Worm (Caenorhabditis elegans): Measurements from ENCODE around the gene M02B7.2.

The M02B7.2 gene

ce11 chrIV:3766589-3766988, 36.8 kb upstream of the M02B7.2 start, which contains the start of gene vab-2:
TSS of gene vab-2 (minus strand) at chrIV:3766826.
- TF ChIP-seq unc-39 (tag; optimal IDR thresholded peaks at IDR 0.05) (no peak), mep-1 (tag; optimal IDR thresholded peaks at IDR 0.05) (peak; percentile 14), unc-62 (GFP tag; optimal IDR thresholded peaks at IDR 0.05) (no peak), ceh-83 (GFP tag; optimal IDR thresholded peaks at IDR 0.05) (peak; percentile 55), lin-13 (tag; optimal IDR thresholded peaks at IDR 0.05) (no peak), ceh-39 (tag; optimal IDR thresholded peaks at IDR 0.05) (no peak), nhr-237 (tag; optimal IDR thresholded peaks at IDR 0.05) (no peak), flh-1 (GFP tag; optimal IDR thresholded peaks at IDR 0.05) (no peak)

DNA sequence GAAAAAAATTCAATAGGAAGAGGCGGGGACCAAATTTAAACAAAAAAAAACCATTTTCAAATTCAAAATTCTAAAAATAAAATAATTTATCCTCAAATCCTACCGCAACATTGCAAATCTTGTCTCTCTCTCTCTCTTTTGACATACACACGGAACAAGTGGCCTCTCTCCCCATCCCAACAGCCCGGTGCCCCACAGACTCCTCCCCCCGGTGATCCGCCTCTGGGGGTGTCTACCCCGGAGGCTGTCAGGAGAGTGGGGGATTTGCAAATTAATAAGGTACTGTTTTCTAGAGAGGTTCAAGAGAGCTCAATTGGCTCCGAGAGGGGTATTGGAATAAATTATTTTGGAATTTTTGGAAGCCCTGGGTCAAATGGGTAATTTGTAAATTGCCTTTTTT, 35.6 kb upstream of the M02B7.2 start:
- TF ChIP-seq nhr-28 (tag; optimal IDR thresholded peaks at IDR 0.05) (no peak), mls-2 (tag; optimal IDR thresholded peaks at IDR 0.05) (peak; percentile 6), cnd-1 (tag; optimal IDR thresholded peaks at IDR 0.05) (no peak), hlh-1 (tag; optimal IDR thresholded peaks at IDR 0.05) (peak; percentile 57), ceh-43 (GFP tag; optimal IDR thresholded peaks at IDR 0.05) (no peak), M03D4.4 (tag; optimal IDR thresholded peaks at IDR 0.05) (no peak), flh-1 (GFP tag; optimal IDR thresholded peaks at IDR 0.05) (no peak), blmp-1 (tag; optimal IDR thresholded peaks at IDR 0.05) (no peak), tbx-8 (GFP tag; optimal IDR thresholded peaks at IDR 0.05) (no peak), ceh-83 (GFP tag; optimal IDR thresholded peaks at IDR 0.05) (no peak), nhr-2 (tag; optimal IDR thresholded peaks at IDR 0.05) (no peak), ham-2 (GFP tag; optimal IDR thresholded peaks at IDR 0.05) (no peak), ztf-11 (tag; optimal IDR thresholded peaks at IDR 0.05) (no peak)

- TF ChIP-seq unc-39 (tag; optimal IDR thresholded peaks at IDR 0.05) = no peak
- no peak for TF ChIP-seq snpc-4 (tag; optimal IDR thresholded peaks at IDR 0.05)
- TF ChIP-seq sptf-1 (tag; optimal IDR thresholded peaks at IDR 0.05) = no peak
- no peak for TF ChIP-seq nhr-12 (tag; optimal IDR thresholded peaks at IDR 0.05)
- TF ChIP-seq bed-3 (GFP tag; optimal IDR thresholded peaks at IDR 0.05) = no peak
- no peak for TF ChIP-seq zip-8 (tag; optimal IDR thresholded peaks at IDR 0.05)
- TF ChIP-seq ham-2 (GFP tag; optimal IDR thresholded peaks at IDR 0.05) = no peak
- TF ChIP-seq unc-62 (GFP tag; optimal IDR thresholded peaks at IDR 0.05) = no peak
- TF ChIP-seq sem-2 (GFP tag; optimal IDR thresholded peaks at IDR 0.05) = no peak
- TF ChIP-seq pha-4 (tag; optimal IDR thresholded peaks at IDR 0.05) = no peak
- no peak for TF ChIP-seq nhr-28 (tag; optimal IDR thresholded peaks at IDR 0.05)
- TF ChIP-seq hlh-1 (tag; optimal IDR thresholded peaks at IDR 0.05) = no peak
- no peak for TF ChIP-seq elt-3 (tag; optimal IDR thresholded peaks at IDR 0.05)
- TF ChIP-seq ceh-43 (GFP tag; optimal IDR thresholded peaks at IDR 0.05) = no peak
- no peak for TF ChIP-seq ces-1 (GFP tag; optimal IDR thresholded peaks at IDR 0.05)
- TF ChIP-seq lin-13 (tag; optimal IDR thresholded peaks at IDR 0.05) = no peak
- no peak for TF ChIP-seq mls-2 (tag; optimal IDR thresholded peaks at IDR 0.05)
- no peak for TF ChIP-seq nhr-76 (tag; optimal IDR thresholded peaks at IDR 0.05)
- no peak for TF ChIP-seq nhr-237 (tag; optimal IDR thresholded peaks at IDR 0.05)
Measured at ce11 chrIV:3774160-3774559, 29.2 kb upstream of the M02B7.2 start.

- no peak for TF ChIP-seq mls-2 (tag; optimal IDR thresholded peaks at IDR 0.05)
- TF ChIP-seq unc-62 (GFP tag; optimal IDR thresholded peaks at IDR 0.05) = peak; percentile 58
Measured at ce11 chrIV:3781539-3781938, 21.8 kb upstream of the M02B7.2 start.

DNA sequence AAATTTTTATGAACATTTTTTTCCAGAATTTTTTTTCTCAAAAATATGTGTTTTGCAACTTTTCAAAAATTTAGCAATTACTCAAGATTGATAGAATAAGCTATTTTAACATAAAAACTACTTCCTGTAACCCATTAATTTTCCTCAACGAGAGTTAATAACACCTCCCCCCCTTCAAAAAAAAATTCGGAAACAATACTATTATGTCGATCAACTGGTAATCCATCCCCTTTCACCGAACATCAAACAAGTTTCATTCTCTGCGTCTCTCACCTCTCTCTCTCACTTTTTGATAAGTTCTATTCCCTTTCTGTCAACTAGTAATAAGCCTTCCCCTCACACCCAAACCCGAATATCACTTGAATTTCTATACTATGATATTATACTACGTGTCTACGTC, 19.5 kb upstream of the M02B7.2 start, which contains the start of gene glct-6:
Gene glct-6, plus strand, starts transcription at position 301 of the 400 bp plus-strand sequence.
- no peak for TF ChIP-seq mab-5 (tag; optimal IDR thresholded peaks at IDR 0.05)
- no peak for TF ChIP-seq snpc-4 (tag; optimal IDR thresholded peaks at IDR 0.05)
- TF ChIP-seq unc-120 (tag; optimal IDR thresholded peaks at IDR 0.05; ENCODE audit: poor library complexity, severe bottlenecking) = no peak
- TF ChIP-seq nhr-2 (tag; optimal IDR thresholded peaks at IDR 0.05) = no peak
- no peak for TF ChIP-seq sptf-1 (tag; optimal IDR thresholded peaks at IDR 0.05)
- TF ChIP-seq elt-1 (tag; optimal IDR thresholded peaks at IDR 0.05; ENCODE audit: borderline replicate concordance, insufficient read depth) = no peak
- no peak for TF ChIP-seq cnd-1 (tag; optimal IDR thresholded peaks at IDR 0.05)
